Fruit fly (Drosophila melanogaster): Measurements from ENCODE around the gene CG43394.

DNA sequence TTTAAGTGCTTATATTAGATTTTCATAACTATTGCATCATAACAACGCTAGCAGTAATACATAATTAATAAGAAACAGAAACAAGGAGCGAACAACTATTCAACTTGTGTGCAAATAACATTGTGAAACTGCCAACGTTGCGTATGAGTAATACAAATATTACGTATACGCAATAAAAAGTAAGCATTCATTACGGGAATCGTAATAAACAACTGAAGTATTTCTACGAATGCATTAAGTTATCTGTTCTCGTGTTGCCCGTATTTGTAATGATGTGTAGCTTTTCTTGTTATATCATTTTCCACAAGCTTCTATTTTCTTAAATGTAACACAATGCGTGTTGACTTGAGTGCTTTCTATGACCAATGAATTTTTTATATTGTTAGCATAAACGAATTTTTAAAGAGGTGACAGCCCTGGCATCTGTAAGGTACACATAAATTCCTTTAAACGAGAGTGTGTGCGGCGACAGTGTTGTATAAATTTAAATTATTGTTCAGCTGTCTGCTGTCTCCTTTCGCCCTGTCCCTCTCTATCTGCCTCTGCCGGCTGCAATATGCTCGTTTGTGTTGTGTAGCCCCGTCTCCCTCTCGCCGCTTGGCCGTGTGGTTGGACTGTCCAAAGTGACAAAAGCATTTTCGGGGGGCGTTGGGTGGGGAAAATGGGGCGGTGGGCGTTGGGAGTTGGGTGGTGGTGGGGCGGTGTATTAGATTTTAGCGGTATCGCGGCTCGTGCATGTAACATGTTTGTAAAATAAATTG is 45.8 kb upstream of the CG43394 start:
- TF ChIP-seq CG8478 (optimal IDR thresholded peaks at IDR 0.05) (no peak), CTCF (optimal IDR thresholded peaks at IDR 0.05) (no peak)

Data from S2 (cell line).